Worm (Caenorhabditis elegans) whole organism, L2 larva: ENCODE measurements around the gene pqn-80.
A peak's percentile ranks its signal among the peaks of the same experiment; 100 is the strongest.

Experiments
- alr-1 ChIP-seq: fragments of 150-350 bp; optimal IDR thresholded peaks from 2 replicates; lab custom pipeline; 2014; ENCODE audit warnings: missing biosample characterization, missing genetic modification characterization
- mab-5 ChIP-seq: fragments of 150-350 bp; optimal IDR thresholded peaks from 2 replicates; lab custom pipeline; 2014; ENCODE audit warnings: missing biosample characterization, missing genetic modification characterization
- nhr-25 ChIP-seq: fragments of 150-350 bp; sonication (generic microtip); optimal IDR thresholded peaks from 3 replicates; lab custom pipeline; 2014; ENCODE audit warnings: missing biosample characterization, missing genetic modification characterization

ce11 chrIII:12687872-12688375 lies 61.6 kb downstream of the pqn-80 start, which contains the start of the genes rsp-3 and spin-4:
- TF ChIP-seq nhr-25 (tag; lab: Kevin White, UChicago) (peak; percentile 70), alr-1 (tag; lab: Kevin White, UChicago) (no peak), mab-5 (tag; lab: Kevin White, UChicago) (peak; percentile 26)
